Fruit fly (Drosophila melanogaster) S2 (cell line): ENCODE data around the gene Prm.

ENCODE experiments used
- CG8478 ChIP-seq: fragments of >200 bp; optimal IDR thresholded peaks from 2 replicates; lab custom pipeline; 2018
- CTCF ChIP-seq, 2 experiments: fragments of >200 bp; optimal IDR thresholded peaks; 2 replicates each; lab custom pipeline; 2018

DNA sequence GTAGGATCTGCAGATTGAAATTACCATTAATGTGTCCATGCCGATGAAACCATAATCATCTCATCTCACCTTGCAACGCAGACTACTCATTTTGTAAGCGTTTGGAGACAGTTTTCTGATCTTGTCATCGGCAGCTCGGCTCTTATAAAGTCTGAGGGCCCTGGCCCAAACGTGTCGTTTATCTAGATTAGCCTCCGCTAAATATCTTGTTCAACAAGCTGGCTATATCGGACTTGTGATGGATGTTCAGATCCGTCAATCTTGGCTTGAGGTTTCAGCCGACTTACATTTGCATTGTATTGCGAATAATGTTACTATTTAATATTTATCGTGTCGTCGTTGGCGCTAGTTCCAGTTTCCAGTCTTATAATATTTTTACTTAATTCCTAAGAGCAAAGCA, 19.4 kb downstream of the Prm start, which contains the start of gene CG43965:
- TF ChIP-seq CTCF (optimal IDR thresholded peaks at IDR 0.05; lab: Kevin White, UChicago) (no peak), CG8478 (lab: Kevin White, UChicago) (no peak)
